Fruit fly (Drosophila melanogaster) whole organism, embryonic: Measurements from ENCODE around the gene CG14135.
A peak's percentile ranks its signal among the peaks of the same experiment; 100 is the strongest.

Experiments used
- Aef1 ChIP-seq: fragments of 200-800 bp; sonication (Bioruptor generic); IDR thresholded peaks from 3 replicates; pipeline ENCODE4 v1.3.6; 2022; ENCODE audit warnings: missing biosample characterization, missing genetic modification characterization
- Bteb2 ChIP-seq: fragments of 200-800 bp; sonication (Bioruptor generic); optimal IDR thresholded peaks from 2 replicates; lab custom pipeline; 2016; ENCODE audit warnings: missing biosample characterization, missing genetic modification characterization
- CG10654 ChIP-seq: fragments of 200-800 bp; sonication (Bioruptor generic); optimal IDR thresholded peaks from 2 replicates; lab custom pipeline; 2016; ENCODE audit warnings: missing biosample characterization, missing genetic modification characterization
- CG12236 ChIP-seq: fragments of 200-800 bp; sonication (Bioruptor generic); optimal IDR thresholded peaks from 2 replicates; lab custom pipeline; 2016; ENCODE audit warnings: missing biosample characterization, missing genetic modification characterization
- CG13775 ChIP-seq: fragments of 200-800 bp; sonication (Bioruptor generic); optimal IDR thresholded peaks from 3 replicates; lab custom pipeline; 2017; ENCODE audit warnings: missing biosample characterization, mild to moderate bottlenecking, missing genetic modification characterization
- CG16779 ChIP-seq: fragments of 200-800 bp; sonication (Bioruptor generic); IDR thresholded peaks from 2 replicates; pipeline ENCODE4 v1.3.6; 2022; ENCODE audit warnings: missing biosample characterization, missing genetic modification characterization
- CG17912 ChIP-seq: fragments of 200-800 bp; sonication (Bioruptor generic); optimal IDR thresholded peaks from 2 replicates; lab custom pipeline; 2018; ENCODE audit warnings: missing biosample characterization, mild to moderate bottlenecking, missing genetic modification characterization
- CG3065 ChIP-seq: fragments of 200-800 bp; sonication (Bioruptor generic); optimal IDR thresholded peaks from 2 replicates; lab custom pipeline; 2016; ENCODE audit warnings: missing biosample characterization, missing genetic modification characterization
- CG3838 ChIP-seq: fragments of 200-800 bp; sonication (Bioruptor generic); optimal IDR thresholded peaks from 3 replicates; lab custom pipeline; 2016; ENCODE audit warnings: missing biosample characterization, missing genetic modification characterization
- CG4730 ChIP-seq: fragments of 200-800 bp; sonication (Bioruptor generic); IDR thresholded peaks from 2 replicates; pipeline ENCODE4 v1.3.6; 2022; ENCODE audit warnings: missing biosample characterization, missing genetic modification characterization
- CG5180 ChIP-seq: fragments of 200-800 bp; sonication (Bioruptor generic); optimal IDR thresholded peaks from 3 replicates; lab custom pipeline; 2017; ENCODE audit warnings: missing biosample characterization, missing genetic modification characterization, mild to moderate bottlenecking, moderate library complexity, missing genetic modification reagents
- CG6765 ChIP-seq: fragments of 200-800 bp; sonication (Bioruptor generic); optimal IDR thresholded peaks from 3 replicates; lab custom pipeline; 2017; ENCODE audit warnings: missing biosample characterization, mild to moderate bottlenecking, missing genetic modification characterization
- CG6791 ChIP-seq: fragments of 200-800 bp; sonication (Bioruptor generic); IDR thresholded peaks from 3 replicates; pipeline ENCODE4 v1.3.6; 2022; ENCODE audit warnings: missing biosample characterization, missing genetic modification characterization; ENCODE audit not compliant: partially characterized antibody
- CG8290 ChIP-seq, 3 experiments: fragments of 200-800 bp; sonication (Bioruptor generic); optimal IDR thresholded peaks; 2 replicates each; lab custom pipeline; 2016 to 2019; ENCODE audit warnings: missing biosample characterization in 3 of 3, missing genetic modification characterization in 3 of 3, mild to moderate bottlenecking in 2 of 3, moderate library complexity in 1 of 3
- CG8388 ChIP-seq: fragments of 200-800 bp; sonication (Bioruptor generic); optimal IDR thresholded peaks from 2 replicates; lab custom pipeline; 2019; ENCODE audit warnings: missing biosample characterization, mild to moderate bottlenecking, missing genetic modification characterization, moderate library complexity
- CG9215 ChIP-seq: fragments of 200-800 bp; sonication (Bioruptor generic); IDR thresholded peaks from 2 replicates; pipeline ENCODE4 v1.3.6; 2022; ENCODE audit warnings: missing biosample characterization, missing genetic modification characterization
- CG9609 ChIP-seq: fragments of 200-800 bp; sonication (Bioruptor generic); optimal IDR thresholded peaks from 3 replicates; lab custom pipeline; 2016; ENCODE audit warnings: missing biosample characterization, missing genetic modification characterization
- CoRest ChIP-seq: fragments of 200-800 bp; sonication (Bioruptor generic); optimal IDR thresholded peaks from 3 replicates; lab custom pipeline; 2018; ENCODE audit warnings: missing biosample characterization, mild to moderate bottlenecking, missing genetic modification characterization, moderate library complexity
- Dek ChIP-seq: fragments of 200-800 bp; sonication (Bioruptor generic); optimal IDR thresholded peaks from 3 replicates; lab custom pipeline; 2019; ENCODE audit warnings: missing biosample characterization, mild to moderate bottlenecking, missing genetic modification characterization, moderate library complexity
- Dfd ChIP-seq, 2 experiments: fragments of >200 bp; optimal IDR thresholded peaks; 2 replicates each; lab custom pipeline; 2017; ENCODE audit warnings: missing biosample characterization in 2 of 2, missing genetic modification characterization in 2 of 2
- Dip2 ChIP-seq: fragments of 200-800 bp; sonication (Bioruptor generic); IDR thresholded peaks from 2 replicates; pipeline ENCODE4 v1.3.6; 2022; ENCODE audit warnings: missing biosample characterization, missing genetic modification characterization
- ERR ChIP-seq: fragments of 200-800 bp; sonication (Bioruptor generic); optimal IDR thresholded peaks from 2 replicates; lab custom pipeline; 2016; ENCODE audit warnings: missing biosample characterization, missing genetic modification characterization
- Ets97D ChIP-seq: fragments of 200-800 bp; sonication (Bioruptor generic); optimal IDR thresholded peaks from 3 replicates; lab custom pipeline; 2016; ENCODE audit warnings: missing biosample characterization, missing genetic modification characterization
- Fer1 ChIP-seq: fragments of 200-800 bp; sonication (Bioruptor generic); optimal IDR thresholded peaks from 2 replicates; lab custom pipeline; 2017; ENCODE audit warnings: missing biosample characterization, mild to moderate bottlenecking, missing genetic modification characterization
- Hr51 ChIP-seq, 2 experiments: fragments of 200-800 bp; sonication (Bioruptor generic); optimal IDR thresholded peaks; 2 replicates in 1 of 2; 3 replicates in 1 of 2; lab custom pipeline; 2016 to 2018; ENCODE audit warnings: missing biosample characterization in 2 of 2, missing genetic modification characterization in 2 of 2, mild to moderate bottlenecking in 1 of 2, moderate library complexity in 1 of 2
- Kr ChIP-seq: fragments of 200-800 bp; sonication (Bioruptor generic); optimal IDR thresholded peaks from 2 replicates; lab custom pipeline; 2017; ENCODE audit warnings: missing biosample characterization, mild to moderate bottlenecking, missing genetic modification characterization
- NK7.1 ChIP-seq: fragments of 200-800 bp; sonication (Bioruptor generic); optimal IDR thresholded peaks from 3 replicates; lab custom pipeline; 2016; ENCODE audit warnings: missing biosample characterization, missing genetic modification characterization
- Oaz ChIP-seq: fragments of 200-800 bp; sonication (Bioruptor generic); IDR thresholded peaks from 2 replicates; pipeline ENCODE4 v1.3.6; 2022; ENCODE audit warnings: missing biosample characterization, missing genetic modification characterization
- Ravus ChIP-seq: fragments of 200-800 bp; sonication (Bioruptor generic); IDR thresholded peaks from 2 replicates; pipeline ENCODE4 v1.3.6; 2022; ENCODE audit warnings: missing biosample characterization, missing genetic modification characterization
- Tbp ChIP-seq: fragments of >200 bp; optimal IDR thresholded peaks from 2 replicates; lab custom pipeline; 2018; ENCODE audit warnings: missing biosample characterization, missing genetic modification characterization
- ab ChIP-seq: fragments of 200-800 bp; sonication (Bioruptor generic); optimal IDR thresholded peaks from 2 replicates; lab custom pipeline; 2016; ENCODE audit warnings: missing biosample characterization, missing genetic modification characterization
- chm ChIP-seq: fragments of 200-800 bp; sonication (Bioruptor generic); IDR thresholded peaks from 2 replicates; pipeline ENCODE4 v1.3.6; 2022; ENCODE audit warnings: missing biosample characterization, missing genetic modification characterization
- eve ChIP-seq, 2 experiments: fragments of >200 bp; optimal IDR thresholded peaks; 2 replicates each; lab custom pipeline; 2017; ENCODE audit warnings: missing biosample characterization in 2 of 2, missing genetic modification characterization in 2 of 2
- ewg ChIP-seq: fragments of 200-800 bp; sonication (Bioruptor generic); optimal IDR thresholded peaks from 3 replicates; lab custom pipeline; 2017; ENCODE audit warnings: mild to moderate bottlenecking, missing biosample characterization, missing genetic modification reagents, missing genetic modification characterization
- fd96Cb ChIP-seq: fragments of 200-800 bp; sonication (Bioruptor generic); optimal IDR thresholded peaks from 2 replicates; lab custom pipeline; 2018; ENCODE audit warnings: missing biosample characterization, mild to moderate bottlenecking, missing genetic modification characterization, moderate library complexity
- klu ChIP-seq: fragments of 200-800 bp; sonication (Bioruptor generic); IDR thresholded peaks from 2 replicates; pipeline ENCODE4 v1.3.6; 2022; ENCODE audit warnings: missing biosample characterization, missing genetic modification characterization
- lilli ChIP-seq: fragments of 200-800 bp; sonication (Bioruptor generic); optimal IDR thresholded peaks from 3 replicates; lab custom pipeline; 2016; ENCODE audit warnings: missing biosample characterization, missing genetic modification characterization
- maf-S ChIP-seq: fragments of 200-800 bp; sonication (Bioruptor generic); optimal IDR thresholded peaks from 2 replicates; lab custom pipeline; 2016; ENCODE audit warnings: missing biosample characterization, missing genetic modification characterization
- nau ChIP-seq: fragments of 200-800 bp; sonication (Bioruptor generic); optimal IDR thresholded peaks from 3 replicates; lab custom pipeline; 2017; ENCODE audit warnings: missing biosample characterization, mild to moderate bottlenecking, missing genetic modification characterization, missing genetic modification reagents
- psq ChIP-seq: fragments of 200-800 bp; sonication (Bioruptor generic); optimal IDR thresholded peaks from 2 replicates; lab custom pipeline; 2017; ENCODE audit warnings: missing biosample characterization, missing genetic modification characterization
- ranshi ChIP-seq: fragments of 200-800 bp; sonication (Bioruptor generic); IDR thresholded peaks from 2 replicates; pipeline ENCODE4 v1.3.6; 2022; ENCODE audit warnings: missing biosample characterization, missing genetic modification characterization
- salm ChIP-seq: fragments of 200-800 bp; sonication (Bioruptor generic); optimal IDR thresholded peaks from 2 replicates; lab custom pipeline; 2018; ENCODE audit warnings: missing biosample characterization, mild to moderate bottlenecking, missing genetic modification characterization
- schlank ChIP-seq: fragments of 200-800 bp; sonication (Bioruptor generic); optimal IDR thresholded peaks from 2 replicates; lab custom pipeline; 2018; ENCODE audit warnings: missing biosample characterization, mild to moderate bottlenecking, missing genetic modification characterization
- slbo ChIP-seq: fragments of 200-800 bp; sonication (Bioruptor generic); IDR thresholded peaks from 2 replicates; pipeline ENCODE4 v1.3.6; 2022; ENCODE audit warnings: missing biosample characterization, missing genetic modification characterization
- sna ChIP-seq: fragments of 200-800 bp; sonication (Bioruptor generic); IDR thresholded peaks from 2 replicates; pipeline ENCODE4 v1.3.6; 2022; ENCODE audit warnings: missing biosample characterization, missing genetic modification characterization; ENCODE audit not compliant: partially characterized antibody
- sr ChIP-seq: fragments of 200-800 bp; sonication (Bioruptor generic); IDR thresholded peaks from 3 replicates; pipeline ENCODE4 v1.3.6; 2022; ENCODE audit warnings: missing biosample characterization, missing genetic modification characterization
- tll ChIP-seq, 2 experiments: fragments of 200-800 bp in 1 of 2; fragments of >200 bp in 1 of 2; sonication (Bioruptor generic) in 1 of 2; optimal IDR thresholded peaks; 2 replicates each; lab custom pipeline; 2017 to 2019; ENCODE audit warnings: missing biosample characterization in 2 of 2, missing genetic modification characterization in 2 of 2, mild to moderate bottlenecking in 1 of 2, moderate library complexity in 1 of 2
- tx ChIP-seq: fragments of 200-800 bp; sonication (Bioruptor generic); optimal IDR thresholded peaks from 2 replicates; lab custom pipeline; 2016; ENCODE audit warnings: missing biosample characterization, missing genetic modification characterization

Gene CG14135

DNA sequence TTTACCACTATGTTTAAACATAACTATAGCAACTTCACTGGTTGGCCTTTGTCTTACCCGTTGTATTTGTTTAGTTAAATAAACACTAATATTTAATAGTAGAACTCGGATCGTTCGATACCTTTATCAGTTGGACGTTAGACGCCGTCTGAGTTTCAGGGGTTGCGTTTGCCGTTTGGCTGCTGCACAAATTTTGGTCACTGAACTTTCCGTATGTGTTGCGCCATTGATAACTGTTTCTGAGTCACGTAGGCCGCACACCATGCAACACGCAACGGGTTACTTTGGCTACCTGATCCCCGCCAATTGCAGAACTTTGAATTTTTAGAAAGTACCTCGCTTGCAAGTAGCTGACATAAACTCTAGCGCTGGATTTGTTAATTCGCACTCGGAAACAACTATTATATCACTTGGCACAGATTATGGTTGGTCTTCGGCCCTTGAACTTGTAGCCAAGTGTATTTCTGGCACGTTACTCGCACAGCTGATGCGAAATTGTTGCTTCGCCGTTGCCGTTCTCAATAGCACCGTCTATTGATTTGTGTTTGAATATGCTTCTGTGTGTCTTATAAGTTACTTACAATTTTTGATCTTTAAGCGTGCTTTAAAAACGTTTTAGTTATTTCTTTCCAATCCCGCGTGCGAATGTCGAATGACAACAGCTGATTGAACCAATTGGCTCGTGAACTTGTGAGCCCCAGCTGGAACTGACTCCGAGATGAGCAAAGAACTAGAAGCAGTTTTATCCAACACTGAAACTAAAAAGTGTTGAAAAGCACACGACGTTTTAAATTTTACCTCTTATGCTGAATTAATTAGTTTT lies 5.1 kb downstream of the CG14135 start, which contains the start of gene Dph1 (continued):
- TF ChIP-seq Hr51 (GFP tag; optimal IDR thresholded peaks at IDR 0.05; lab: Kevin White, UChicago): peak; percentile 50 to 87
- TF ChIP-seq ranshi (GFP tag; lab: Robert Waterston, UW): peak; percentile 77; the same call in 1 of the 2 replicates
- peak; percentile 78 for TF ChIP-seq NK7.1 (GFP tag; lab: Kevin White, UChicago)
- no peak for TF ChIP-seq CG6791 (GFP tag; lab: Robert Waterston, UW)
- TF ChIP-seq CoRest (tag; lab: Kevin White, UChicago): peak; percentile 77
- TF ChIP-seq CG6765: peak; percentile 16
- peak; percentile 45 for TF ChIP-seq sna
- no peak; the same call in 1 of the 2 replicates for TF ChIP-seq CG9215 (GFP tag; lab: Robert Waterston, UW)
- peak; percentile 77 for TF ChIP-seq ewg
- peak; percentile 49; the same call in 1 of the 2 replicates for TF ChIP-seq Oaz
- peak; percentile 65 for TF ChIP-seq ERR (GFP tag; lab: Kevin White, UChicago)
- TF ChIP-seq salm (tag; lab: Kevin White, UChicago): peak; percentile 53
- peak; percentile 78 for TF ChIP-seq CG13775 (GFP tag; lab: Kevin White, UChicago)
- TF ChIP-seq CG16779: peak; percentile 68
- peak; percentile 59 for TF ChIP-seq schlank (tag; lab: Kevin White, UChicago)
- TF ChIP-seq psq (GFP tag; lab: Kevin White, UChicago): no peak
- peak; percentile 77 for TF ChIP-seq ab (GFP tag; lab: Kevin White, UChicago)
- peak; percentile 88 for TF ChIP-seq chm
- peak; percentile 90 for TF ChIP-seq Ets97D (GFP tag; lab: Kevin White, UChicago)
- TF ChIP-seq CG3065 (GFP tag; lab: Kevin White, UChicago): peak; percentile 30
- TF ChIP-seq CG4730: peak; percentile 72
- no peak for TF ChIP-seq CG17912 (GFP tag; lab: Kevin White, UChicago)
- TF ChIP-seq slbo (GFP tag; lab: Robert Waterston, UW): peak; percentile 83
- TF ChIP-seq CG5180 (GFP tag; lab: Kevin White, UChicago): peak; percentile 72
- TF ChIP-seq tll (GFP tag; optimal IDR thresholded peaks at IDR 0.05; lab: Kevin White, UChicago): no peak
- peak; percentile 87 for TF ChIP-seq lilli (GFP tag; lab: Kevin White, UChicago)
- TF ChIP-seq nau (GFP tag; lab: Kevin White, UChicago): peak; percentile 72
- peak; percentile 68 for TF ChIP-seq CG12236 (GFP tag; lab: Kevin White, UChicago)
- TF ChIP-seq Dek (tag; lab: Kevin White, UChicago): peak; percentile 67
- no peak for TF ChIP-seq Tbp (GFP tag; lab: Kevin White, UChicago)
- peak; percentile 83 for TF ChIP-seq tx (GFP tag; lab: Kevin White, UChicago)
- peak; percentile 69 for TF ChIP-seq CG3838 (GFP tag; lab: Kevin White, UChicago)
- TF ChIP-seq Kr (GFP tag; lab: Kevin White, UChicago): peak; percentile 80
- peak; percentile 73 for TF ChIP-seq Aef1 (GFP tag; lab: Robert Waterston, UW)
- TF ChIP-seq Bteb2: peak; percentile 53
- TF ChIP-seq maf-S (GFP tag; lab: Kevin White, UChicago): peak; percentile 57
- peak; percentile 77 for TF ChIP-seq CG10654 (GFP tag; lab: Kevin White, UChicago)
- TF ChIP-seq CG9609 (GFP tag; lab: Kevin White, UChicago): peak; percentile 83
- TF ChIP-seq Dfd (GFP tag; optimal IDR thresholded peaks at IDR 0.05; lab: Kevin White, UChicago): no peak
- TF ChIP-seq sr (GFP tag; lab: Robert Waterston, UW): no peak; the same call in 1 of the 3 replicates
- TF ChIP-seq Dip2 (GFP tag; lab: Robert Waterston, UW): no peak
- TF ChIP-seq CG8388 (GFP tag; lab: Kevin White, UChicago): peak; percentile 73
- TF ChIP-seq Ravus (GFP tag; lab: Robert Waterston, UW): peak; percentile 14; the same call in 1 of the 2 replicates
- peak in 1 of 2 experiments; percentile 93 for TF ChIP-seq eve (GFP tag; optimal IDR thresholded peaks at IDR 0.05; lab: Kevin White, UChicago)
- TF ChIP-seq Fer1: peak; percentile 84
- TF ChIP-seq CG8290 (GFP tag; optimal IDR thresholded peaks at IDR 0.05; lab: Kevin White, UChicago): peak; percentile 66
- TF ChIP-seq CG8290 (tag; optimal IDR thresholded peaks at IDR 0.05; lab: Kevin White, UChicago): peak in 1 of 2 experiments; percentile 96
- TF ChIP-seq klu (GFP tag; lab: Robert Waterston, UW): no peak; the same call in 1 of the 2 replicates
- TF ChIP-seq fd96Cb (tag; lab: Kevin White, UChicago): peak; percentile 81
